Worm (Caenorhabditis elegans) whole organism, L4 larva: Measurements from ENCODE around the gene asp-17.

ENCODE experiments used
- F49E8.2 ChIP-seq: sonication (generic microtip); optimal IDR thresholded peaks from 2 replicates; lab custom pipeline; 2016; ENCODE audit warnings: missing compliant biosample characterization, mild to moderate bottlenecking, missing genetic modification characterization, borderline replicate concordance
- Y5F2A.4 ChIP-seq: fragments of 200-800 bp; sonication (Bioruptor generic); optimal IDR thresholded peaks from 2 replicates; lab custom pipeline; 2018; ENCODE audit warnings: mild to moderate bottlenecking, missing genetic modification characterization, missing compliant biosample characterization
- ama-1 ChIP-seq: fragments of 150-350 bp; optimal IDR thresholded peaks from 2 replicates; lab custom pipeline; 2014; ENCODE audit warnings: inconsistent platforms, mixed read lengths
- fkh-10 ChIP-seq: fragments of 150-350 bp; optimal IDR thresholded peaks from 2 replicates; lab custom pipeline; 2014; ENCODE audit warnings: missing biosample characterization, missing genetic modification reagents, missing genetic modification characterization
- lin-1 ChIP-seq: fragments of 200-800 bp; sonication (Bioruptor generic); IDR thresholded peaks from 2 replicates; pipeline ENCODE4 v1.3.6; 2022; ENCODE audit warnings: missing genetic modification reagents, missing genetic modification characterization, missing compliant biosample characterization
- lin-39 ChIP-seq: fragments of 150-350 bp; optimal IDR thresholded peaks from 2 replicates; lab custom pipeline; 2014; ENCODE audit warnings: missing biosample characterization, missing genetic modification reagents, missing genetic modification characterization
- lsy-2 ChIP-seq, 2 experiments: fragments of 150-350 bp in 1 of 2; sonication (generic microtip) in 1 of 2; optimal IDR thresholded peaks; 2 replicates each; lab custom pipeline; 2014 to 2017; ENCODE audit warnings: missing biosample characterization in 2 of 2, missing genetic modification characterization in 2 of 2
- madf-5 ChIP-seq, 2 experiments: fragments of 200-800 bp; sonication (Bioruptor generic); IDR thresholded peaks; 2 replicates each; pipeline ENCODE4 v1.3.6; 2022; ENCODE audit warnings: missing compliant biosample characterization in 2 of 2, missing genetic modification characterization in 2 of 2
- pha-4 ChIP-seq, 2 experiments: fragments of 150-350 bp in 1 of 2; fragments of 200-800 bp in 1 of 2; sonication (Bioruptor generic) in 1 of 2; IDR thresholded peaks in 1 of 2; optimal IDR thresholded peaks in 1 of 2; 2 replicates each; pipeline versions ENCODE4 v1.3.6 to Lab custom; 2014 to 2022; ENCODE audit warnings: missing genetic modification characterization in 2 of 2, missing genetic modification reagents in 2 of 2, missing biosample characterization in 1 of 2, missing compliant biosample characterization in 1 of 2
- skn-1 ChIP-seq: fragments of 150-350 bp; optimal IDR thresholded peaks from 2 replicates; lab custom pipeline; 2014; ENCODE audit warnings: missing biosample characterization, missing genetic modification characterization
- zip-11 ChIP-seq: fragments of 200-800 bp; sonication (Bioruptor generic); IDR thresholded peaks from 2 replicates; pipeline ENCODE4 v1.3.6; 2022; ENCODE audit warnings: missing genetic modification characterization, missing compliant biosample characterization

ce11 chrV:18998045-18998444 is 39.1 kb downstream of the asp-17 start, which contains the start of gene tgt-2:
- TF ChIP-seq skn-1, result no peak
- TF ChIP-seq pha-4 (GFP tag; IDR thresholded peaks at IDR 0.05; lab: Robert Waterston, UW), result no peak
- no peak for TF ChIP-seq pha-4 (tag; optimal IDR thresholded peaks at IDR 0.05; lab: Kevin White, UChicago)
- no peak for TF ChIP-seq ama-1
- no peak for TF ChIP-seq zip-11 (GFP tag; lab: Robert Waterston, UW)
- TF ChIP-seq madf-5 (GFP tag; IDR thresholded peaks at IDR 0.05; lab: Robert Waterston, UW), result no peak
- TF ChIP-seq lsy-2 (tag; optimal IDR thresholded peaks at IDR 0.05; lab: Kevin White, UChicago), result no peak
- TF ChIP-seq lin-1 (GFP tag; lab: Robert Waterston, UW), result no peak
- no peak for TF ChIP-seq Y5F2A.4 (GFP tag; lab: Kevin White, UChicago)
- TF ChIP-seq F49E8.2 (tag; lab: Kevin White, UChicago), result no peak
- no peak for TF ChIP-seq lin-39
- TF ChIP-seq fkh-10 (GFP tag; lab: Kevin White, UChicago), result no peak
